Fruit fly (Drosophila melanogaster) whole organism, embryonic: Measurements from ENCODE around the gene Hr96.

Experiments
- Abd-B ChIP-seq: fragments of 200-800 bp; sonication (Bioruptor generic); optimal IDR thresholded peaks from 2 replicates; lab custom pipeline; 2018; ENCODE audit warnings: missing biosample characterization, mild to moderate bottlenecking, missing genetic modification characterization, moderate library complexity
- Asciz ChIP-seq: fragments of 200-800 bp; sonication (Bioruptor generic); optimal IDR thresholded peaks from 2 replicates; lab custom pipeline; 2017; ENCODE audit warnings: missing biosample characterization, mild to moderate bottlenecking, missing genetic modification characterization, missing genetic modification reagents
- Awh ChIP-seq: fragments of 200-800 bp; sonication (Bioruptor generic); IDR thresholded peaks from 2 replicates; pipeline ENCODE4, ENCODE4 v1.3.6; 2022; ENCODE audit warnings: missing biosample characterization, missing genetic modification characterization
- B-H2 ChIP-seq: fragments of 200-800 bp; sonication (Bioruptor generic); optimal IDR thresholded peaks from 2 replicates; lab custom pipeline; 2018; ENCODE audit warnings: missing biosample characterization, mild to moderate bottlenecking, missing genetic modification characterization
- CG10366 ChIP-seq: fragments of 200-800 bp; sonication (Bioruptor generic); IDR thresholded peaks from 2 replicates; pipeline ENCODE4 v1.3.6; 2022; ENCODE audit warnings: missing biosample characterization, missing genetic modification characterization
- CG13287 ChIP-seq: fragments of 200-800 bp; sonication (Bioruptor generic); IDR thresholded peaks from 2 replicates; pipeline ENCODE4 v1.3.6; 2022; ENCODE audit warnings: missing biosample characterization, missing genetic modification characterization; ENCODE audit not compliant: partially characterized antibody
- CG13894 ChIP-seq: fragments of 200-800 bp; sonication (Bioruptor generic); optimal IDR thresholded peaks from 3 replicates; lab custom pipeline; 2018; ENCODE audit warnings: missing biosample characterization, mild to moderate bottlenecking, missing genetic modification characterization, moderate library complexity
- CG14014 ChIP-seq: fragments of 200-800 bp; sonication (Bioruptor generic); IDR thresholded peaks from 2 replicates; pipeline ENCODE4 v1.3.6; 2022; ENCODE audit warnings: missing biosample characterization, missing genetic modification characterization
- CG14050 ChIP-seq: fragments of 200-800 bp; sonication (Bioruptor generic); IDR thresholded peaks from 3 replicates; pipeline ENCODE4 v1.3.6; 2022; ENCODE audit warnings: missing biosample characterization, missing genetic modification characterization
- CG14667 ChIP-seq: fragments of 200-800 bp; sonication (Bioruptor generic); IDR thresholded peaks from 2 replicates; pipeline ENCODE4 v1.3.6; 2022; ENCODE audit warnings: missing biosample characterization, missing genetic modification characterization
- CG14860 ChIP-seq: fragments of 200-800 bp; sonication (Bioruptor generic); IDR thresholded peaks from 3 replicates; pipeline ENCODE4 v1.3.6; 2022; ENCODE audit warnings: missing biosample characterization, missing genetic modification characterization; ENCODE audit not compliant: partially characterized antibody
- CG15514 ChIP-seq: fragments of 200-800 bp; sonication (Bioruptor generic); optimal IDR thresholded peaks from 3 replicates; lab custom pipeline; 2017; ENCODE audit warnings: missing biosample characterization, missing genetic modification characterization, mild to moderate bottlenecking, moderate library complexity, missing genetic modification reagents
- CG2120 ChIP-seq: fragments of 200-800 bp; sonication (Bioruptor generic); optimal IDR thresholded peaks from 3 replicates; lab custom pipeline; 2016; ENCODE audit warnings: missing biosample characterization, missing genetic modification characterization
- CG2199 ChIP-seq: fragments of 200-800 bp; sonication (Bioruptor generic); IDR thresholded peaks from 3 replicates; pipeline ENCODE4 v1.3.6; 2022; ENCODE audit warnings: missing biosample characterization, missing genetic modification characterization
- CG32772 ChIP-seq: fragments of 200-800 bp; sonication (Bioruptor generic); IDR thresholded peaks from 2 replicates; pipeline ENCODE4 v1.3.6; 2022; ENCODE audit warnings: missing biosample characterization, missing genetic modification characterization
- CG33213 ChIP-seq: fragments of 200-800 bp; sonication (Bioruptor generic); optimal IDR thresholded peaks from 3 replicates; lab custom pipeline; 2016; ENCODE audit warnings: missing biosample characterization, missing genetic modification characterization
- CG43689 ChIP-seq: fragments of 200-800 bp; sonication (Bioruptor generic); IDR thresholded peaks from 2 replicates; pipeline ENCODE4 v1.3.6; 2022; ENCODE audit warnings: missing biosample characterization, missing genetic modification characterization
- CG4820 ChIP-seq: fragments of 200-800 bp; sonication (Bioruptor generic); optimal IDR thresholded peaks from 3 replicates; lab custom pipeline; 2016; ENCODE audit warnings: missing biosample characterization, missing genetic modification characterization
- E2f2 ChIP-seq: fragments of 200-800 bp; sonication (Bioruptor generic); IDR thresholded peaks from 2 replicates; pipeline ENCODE4 v1.3.6; 2022; ENCODE audit warnings: missing biosample characterization, missing genetic modification characterization
- Elba2 ChIP-seq: fragments of 200-800 bp; sonication (Bioruptor generic); optimal IDR thresholded peaks from 3 replicates; lab custom pipeline; 2016; ENCODE audit warnings: missing biosample characterization, missing genetic modification characterization
- HLH4C ChIP-seq: fragments of 200-800 bp; sonication (Bioruptor generic); IDR thresholded peaks from 3 replicates; pipeline ENCODE4 v1.3.6; 2022; ENCODE audit warnings: missing biosample characterization, missing genetic modification characterization; ENCODE audit not compliant: partially characterized antibody
- MESR4 ChIP-seq: fragments of 200-800 bp; sonication (Bioruptor generic); optimal IDR thresholded peaks from 2 replicates; lab custom pipeline; 2018; ENCODE audit warnings: missing biosample characterization, mild to moderate bottlenecking, missing genetic modification characterization, moderate library complexity
- Pdp1 ChIP-seq, 2 experiments: fragments of 200-800 bp; sonication (Bioruptor generic); optimal IDR thresholded peaks; 3 replicates each; lab custom pipeline; 2016; ENCODE audit warnings: missing biosample characterization in 2 of 2, missing genetic modification characterization in 2 of 2, mild to moderate bottlenecking in 1 of 2, moderate library complexity in 1 of 2
- Scr ChIP-seq: fragments of 200-800 bp; sonication (Bioruptor generic); IDR thresholded peaks from 2 replicates; pipeline ENCODE4 v1.3.6; 2022; ENCODE audit warnings: missing biosample characterization, missing genetic modification characterization; ENCODE audit not compliant: partially characterized antibody
- Sox100B ChIP-seq: fragments of 200-800 bp; sonication (Bioruptor generic); optimal IDR thresholded peaks from 3 replicates; lab custom pipeline; 2018; ENCODE audit warnings: missing biosample characterization, mild to moderate bottlenecking, missing genetic modification characterization
- Sox102F ChIP-seq: fragments of 200-800 bp; sonication (Bioruptor generic); optimal IDR thresholded peaks from 2 replicates; lab custom pipeline; 2018; ENCODE audit warnings: missing biosample characterization, mild to moderate bottlenecking, missing genetic modification characterization, moderate library complexity
- bcd ChIP-seq: fragments of 200-800 bp; sonication (Bioruptor generic); optimal IDR thresholded peaks from 2 replicates; lab custom pipeline; 2017; ENCODE audit warnings: missing biosample characterization, mild to moderate bottlenecking, missing genetic modification characterization
- cg ChIP-seq: fragments of 200-800 bp; sonication (Bioruptor generic); optimal IDR thresholded peaks from 3 replicates; lab custom pipeline; 2019; ENCODE audit warnings: missing biosample characterization, mild to moderate bottlenecking, missing genetic modification characterization, moderate library complexity
- chm ChIP-seq: fragments of 200-800 bp; sonication (Bioruptor generic); IDR thresholded peaks from 2 replicates; pipeline ENCODE4 v1.3.6; 2022; ENCODE audit warnings: missing biosample characterization, missing genetic modification characterization
- dmrt11E ChIP-seq: fragments of 200-800 bp; sonication (Bioruptor generic); optimal IDR thresholded peaks from 3 replicates; lab custom pipeline; 2018; ENCODE audit warnings: missing biosample characterization, mild to moderate bottlenecking, missing genetic modification characterization, moderate library complexity
- fd3F ChIP-seq: fragments of 200-800 bp; sonication (Bioruptor generic); optimal IDR thresholded peaks from 2 replicates; lab custom pipeline; 2018; ENCODE audit warnings: missing biosample characterization, mild to moderate bottlenecking, missing genetic modification characterization, moderate library complexity
- gsb-n ChIP-seq: fragments of 200-800 bp; sonication (Bioruptor generic); optimal IDR thresholded peaks from 3 replicates; lab custom pipeline; 2018; ENCODE audit warnings: missing biosample characterization, mild to moderate bottlenecking, missing genetic modification characterization
- hb ChIP-seq: fragments of 200-800 bp; sonication (Bioruptor generic); IDR thresholded peaks from 3 replicates; pipeline ENCODE4 v1.3.6; 2022; ENCODE audit warnings: missing biosample characterization, missing genetic modification characterization; ENCODE audit not compliant: partially characterized antibody
- inv ChIP-seq: fragments of 200-800 bp; sonication (Bioruptor generic); IDR thresholded peaks from 2 replicates; pipeline ENCODE4 v1.3.6; 2022; ENCODE audit warnings: missing biosample characterization, missing genetic modification characterization; ENCODE audit not compliant: partially characterized antibody
- lbe ChIP-seq: fragments of 200-800 bp; sonication (Bioruptor generic); optimal IDR thresholded peaks from 2 replicates; lab custom pipeline; 2016; ENCODE audit warnings: missing biosample characterization, mild to moderate bottlenecking, missing genetic modification characterization
- mirr ChIP-seq: fragments of 200-800 bp; sonication (Bioruptor generic); optimal IDR thresholded peaks from 3 replicates; lab custom pipeline; 2018; ENCODE audit warnings: missing biosample characterization, mild to moderate bottlenecking, missing genetic modification characterization
- oc ChIP-seq: fragments of 200-800 bp; sonication (Bioruptor generic); optimal IDR thresholded peaks from 2 replicates; lab custom pipeline; 2018; ENCODE audit warnings: missing biosample characterization, mild to moderate bottlenecking, missing genetic modification characterization, moderate library complexity
- onecut ChIP-seq: fragments of 200-800 bp; sonication (Bioruptor generic); IDR thresholded peaks from 2 replicates; pipeline ENCODE4 v1.3.6; 2022; ENCODE audit warnings: missing biosample characterization, missing genetic modification characterization
- phol ChIP-seq: fragments of 200-800 bp; sonication (Bioruptor generic); optimal IDR thresholded peaks from 3 replicates; lab custom pipeline; 2018; ENCODE audit warnings: missing biosample characterization, mild to moderate bottlenecking, missing genetic modification characterization, moderate library complexity
- sens ChIP-seq: fragments of 200-800 bp; sonication (Bioruptor generic); peaks from one replicate; lab custom pipeline; 2016; ENCODE audit warnings: missing biosample characterization, missing genetic modification characterization
- shn ChIP-seq: fragments of 200-800 bp; sonication (Bioruptor generic); optimal IDR thresholded peaks from 3 replicates; lab custom pipeline; 2016; ENCODE audit warnings: missing biosample characterization, missing genetic modification characterization
- sna ChIP-seq: fragments of 200-800 bp; sonication (Bioruptor generic); IDR thresholded peaks from 2 replicates; pipeline ENCODE4 v1.3.6; 2022; ENCODE audit warnings: missing biosample characterization, missing genetic modification characterization; ENCODE audit not compliant: partially characterized antibody
- tio ChIP-seq: fragments of 200-800 bp; sonication (Bioruptor generic); optimal IDR thresholded peaks from 2 replicates; lab custom pipeline; 2017; ENCODE audit warnings: missing biosample characterization, missing genetic modification characterization, inconsistent platforms
- tx ChIP-seq: fragments of 200-800 bp; sonication (Bioruptor generic); optimal IDR thresholded peaks from 2 replicates; lab custom pipeline; 2016; ENCODE audit warnings: missing biosample characterization, missing genetic modification characterization

Hr96 gene

DNA sequence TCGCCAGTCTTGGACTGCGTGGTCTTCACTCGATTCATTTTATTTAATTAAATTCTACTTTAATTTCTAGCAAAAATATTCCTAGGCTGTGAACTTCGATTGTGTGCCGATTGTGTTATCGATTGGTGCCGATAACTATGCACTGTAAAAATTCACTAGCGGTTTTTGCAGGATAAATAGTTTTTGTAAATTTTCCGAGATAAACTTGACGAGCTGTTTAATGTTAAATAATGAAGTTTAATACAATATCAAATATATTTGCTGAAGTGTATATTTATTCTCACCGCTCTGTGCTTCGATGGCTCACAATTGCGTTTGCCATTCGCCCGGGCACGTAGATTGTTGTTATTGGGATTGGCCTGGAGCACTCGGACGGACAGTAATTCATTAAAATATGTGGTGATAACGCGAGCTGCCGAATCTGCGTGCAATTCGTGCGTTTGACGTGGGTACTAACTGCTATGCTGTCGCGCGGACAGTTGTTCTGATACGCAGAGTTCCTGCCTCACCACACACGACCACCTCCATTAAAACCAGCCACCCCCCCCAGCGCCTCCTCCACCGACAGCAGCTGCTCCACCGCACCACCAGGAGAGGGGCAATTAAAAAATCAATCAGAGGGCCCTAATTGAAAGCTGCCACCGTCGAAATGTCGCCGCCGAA lies at the start of gene Hr96, which contains the start of gene EMC6 (continued):
- TF ChIP-seq CG43689 (GFP tag; lab: Robert Waterston, UW) (peak; percentile 79), CG2199 (GFP tag; lab: Robert Waterston, UW) (peak; percentile 87; the same call in 2 of the 3 replicates), mirr (GFP tag; lab: Kevin White, UChicago) (peak; percentile 81), CG14860 (GFP tag; lab: Robert Waterston, UW) (peak; percentile 64), Sox100B (no peak), chm (GFP tag; lab: Robert Waterston, UW) (peak; percentile 95), CG4820 (peak; percentile 91), bcd (GFP tag; lab: Kevin White, UChicago) (peak; percentile 94), Asciz (peak; percentile 83), HLH4C (GFP tag; lab: Robert Waterston, UW) (peak; percentile 84), MESR4 (GFP tag; lab: Kevin White, UChicago) (peak; percentile 93), dmrt11E (tag; lab: Kevin White, UChicago) (peak; percentile 90), CG14050 (GFP tag; lab: Robert Waterston, UW) (peak; percentile 91), CG32772 (GFP tag; lab: Robert Waterston, UW) (peak; percentile 92), shn (GFP tag; lab: Kevin White, UChicago) (peak; percentile 86), Pdp1 (GFP tag; optimal IDR thresholded peaks at IDR 0.05; lab: Kevin White, UChicago) (peak; percentile 93 to 94), fd3F (GFP tag; lab: Kevin White, UChicago) (peak; percentile 91), tx (peak; percentile 91), hb (GFP tag; lab: Robert Waterston, UW) (peak; percentile 61; the same call in 2 of the 3 replicates), phol (peak; percentile 94), lbe (GFP tag; lab: Kevin White, UChicago) (peak; percentile 92), onecut (GFP tag; lab: Robert Waterston, UW) (peak; percentile 90), CG13894 (peak; percentile 92), oc (tag; lab: Kevin White, UChicago) (no peak), CG15514 (GFP tag; lab: Kevin White, UChicago) (peak; percentile 92), gsb-n (tag; lab: Kevin White, UChicago) (no peak), tio (no peak), E2f2 (peak; percentile 75), Scr (GFP tag; lab: Robert Waterston, UW) (peak; percentile 69), CG14667 (peak; percentile 88), Elba2 (peak; percentile 78), inv (GFP tag; lab: Robert Waterston, UW) (peak; percentile 40), cg (no peak), Abd-B (GFP tag; lab: Kevin White, UChicago) (peak; percentile 89), CG13287 (GFP tag; lab: Robert Waterston, UW) (peak; percentile 77), CG33213 (GFP tag; lab: Kevin White, UChicago) (peak; percentile 90), CG14014 (peak; percentile 94), Awh (GFP tag; lab: Robert Waterston, UW) (peak; percentile 92)

DNA sequence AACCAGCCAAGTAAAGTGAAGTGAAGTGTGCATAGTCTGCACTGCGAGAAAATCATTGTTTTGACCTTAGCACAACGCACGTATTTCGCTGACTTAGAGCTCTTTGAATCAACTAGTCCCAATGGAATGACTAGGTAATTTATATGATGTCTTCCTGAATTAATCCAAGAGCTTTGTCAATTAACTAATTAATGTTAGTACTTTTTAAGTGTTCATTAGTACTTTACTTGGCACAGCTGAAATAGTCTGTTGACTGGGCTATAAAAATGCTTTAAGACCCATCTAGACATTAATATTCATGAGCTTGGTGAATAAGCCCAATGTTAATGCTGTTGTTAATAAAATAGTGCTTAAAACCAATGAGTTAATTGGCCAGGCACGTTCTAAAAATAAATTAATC lies 48.9 kb upstream of the Hr96 start:
- TF ChIP-seq sna (GFP tag; lab: Robert Waterston, UW) (no peak), B-H2 (no peak), CG10366 (no peak), Sox102F (GFP tag; lab: Kevin White, UChicago) (no peak), sens (peak; percentile 42), CG2120 (GFP tag; lab: Kevin White, UChicago) (no peak)
- TF ChIP-seq, all 482 proteins: peak for 1
